Fruit fly (Drosophila melanogaster): ENCODE results near the gene CG7806.

DNA sequence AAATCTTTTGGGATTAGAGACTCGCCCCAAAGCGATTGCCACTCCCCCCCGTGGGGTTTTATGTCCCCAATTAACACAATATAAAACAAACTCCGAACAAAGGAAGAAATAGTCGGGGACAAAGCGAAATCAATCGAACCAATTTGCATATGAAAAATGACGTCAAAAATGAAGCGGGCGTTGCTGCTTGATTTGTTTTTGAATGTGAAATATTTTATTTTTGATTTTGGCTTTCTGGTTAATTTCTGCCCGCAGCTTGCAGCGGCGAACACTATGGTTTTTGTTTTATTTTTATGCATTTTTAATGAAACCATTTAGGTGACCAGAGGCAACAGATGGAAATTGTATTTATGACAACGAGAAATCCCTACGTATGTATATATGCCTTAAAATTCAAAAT, 42.5 kb upstream of the CG7806 start:
- TF ChIP-seq psq (optimal IDR thresholded peaks at IDR 0.05) (no peak), Sin3A (optimal IDR thresholded peaks at IDR 0.05) (no peak), Myc (optimal IDR thresholded peaks at IDR 0.05) (no peak), ttk (optimal IDR thresholded peaks at IDR 0.05) (no peak), insv (optimal IDR thresholded peaks at IDR 0.05) (no peak), h (optimal IDR thresholded peaks at IDR 0.05) (no peak)
